Fruit fly (Drosophila melanogaster) whole organism, pupa: ENCODE measurements around the gene Miro.

Source experiments
- CG10348 ChIP-seq: fragments of 200-800 bp; sonication (Bioruptor generic); IDR thresholded peaks from 2 replicates; pipeline ENCODE4 v1.3.6; 2022; ENCODE audit warnings: missing biosample characterization, missing genetic modification characterization
- CG12605 ChIP-seq: fragments of 200-800 bp; sonication (Bioruptor generic); IDR thresholded peaks from 2 replicates; pipeline ENCODE4 v1.3.6; 2022; ENCODE audit warnings: missing biosample characterization, missing genetic modification characterization
- CG13204 ChIP-seq: fragments of 200-800 bp; sonication (Bioruptor generic); optimal IDR thresholded peaks from 2 replicates; lab custom pipeline; 2018; ENCODE audit warnings: missing biosample characterization, mild to moderate bottlenecking, missing genetic modification characterization, moderate library complexity
- CG14655 ChIP-seq: fragments of 200-800 bp; sonication (Bioruptor generic); optimal IDR thresholded peaks from 3 replicates; lab custom pipeline; 2017; ENCODE audit warnings: mild to moderate bottlenecking, missing biosample characterization, missing genetic modification reagents, missing genetic modification characterization
- CG15710 ChIP-seq: fragments of 200-800 bp; sonication (Bioruptor generic); optimal IDR thresholded peaks from 2 replicates; lab custom pipeline; 2018; ENCODE audit warnings: missing biosample characterization, mild to moderate bottlenecking, missing genetic modification characterization, moderate library complexity
- CG17806 ChIP-seq: fragments of 200-800 bp; sonication (Bioruptor generic); optimal IDR thresholded peaks from 2 replicates; lab custom pipeline; 2018; ENCODE audit warnings: missing biosample characterization, mild to moderate bottlenecking, missing genetic modification characterization, moderate library complexity
- CG32121 ChIP-seq: fragments of 200-800 bp; sonication (Bioruptor generic); IDR thresholded peaks from 2 replicates; pipeline ENCODE4 v1.3.6; 2022; ENCODE audit warnings: missing biosample characterization, missing genetic modification characterization
- CG34367 ChIP-seq: fragments of 200-800 bp; sonication (Bioruptor generic); optimal IDR thresholded peaks from 2 replicates; lab custom pipeline; 2018; ENCODE audit warnings: missing biosample characterization, mild to moderate bottlenecking, missing genetic modification characterization
- CG4496 ChIP-seq: fragments of 200-800 bp; sonication (Bioruptor generic); IDR thresholded peaks from 3 replicates; pipeline ENCODE4 v1.3.6; 2022; ENCODE audit warnings: missing biosample characterization, missing genetic modification characterization
- CG8159 ChIP-seq: fragments of 200-800 bp; sonication (Bioruptor generic); optimal IDR thresholded peaks from 3 replicates; lab custom pipeline; 2018; ENCODE audit warnings: missing biosample characterization, mild to moderate bottlenecking, missing genetic modification characterization, moderate library complexity
- CG8301 ChIP-seq: fragments of 200-800 bp; sonication (Bioruptor generic); optimal IDR thresholded peaks from 2 replicates; lab custom pipeline; 2018; ENCODE audit warnings: missing biosample characterization, mild to moderate bottlenecking, missing genetic modification characterization
- CG9948 ChIP-seq: fragments of 200-800 bp; sonication (Bioruptor generic); optimal IDR thresholded peaks from 2 replicates; lab custom pipeline; 2018; ENCODE audit warnings: missing biosample characterization, mild to moderate bottlenecking, missing genetic modification characterization, moderate library complexity
- D1 ChIP-seq: fragments of 200-800 bp; sonication (Bioruptor generic); optimal IDR thresholded peaks from 2 replicates; lab custom pipeline; 2018; ENCODE audit warnings: missing biosample characterization, mild to moderate bottlenecking, missing genetic modification characterization, moderate library complexity
- EcR ChIP-seq: fragments of 200-800 bp; sonication (Bioruptor generic); optimal IDR thresholded peaks from 3 replicates; lab custom pipeline; 2019; ENCODE audit warnings: missing biosample characterization, missing genetic modification characterization, mild to moderate bottlenecking, moderate library complexity, missing genetic modification reagents
- Ets98B ChIP-seq: fragments of 200-800 bp; sonication (Bioruptor generic); IDR thresholded peaks from 2 replicates; pipeline ENCODE4 v1.3.6; 2022; ENCODE audit warnings: missing biosample characterization, missing genetic modification characterization
- Pif1A ChIP-seq: fragments of 200-800 bp; sonication (Bioruptor generic); optimal IDR thresholded peaks from 3 replicates; lab custom pipeline; 2016; ENCODE audit warnings: missing biosample characterization, missing genetic modification characterization
- Pif1B ChIP-seq: fragments of 200-800 bp; sonication (Bioruptor generic); optimal IDR thresholded peaks from 3 replicates; lab custom pipeline; 2016; ENCODE audit warnings: missing biosample characterization, missing genetic modification characterization
- Snoo ChIP-seq: fragments of 200-800 bp; sonication (Bioruptor generic); optimal IDR thresholded peaks from 3 replicates; lab custom pipeline; 2017; ENCODE audit warnings: missing biosample characterization, mild to moderate bottlenecking, missing genetic modification characterization, inconsistent platforms
- fd96Ca ChIP-seq: fragments of 200-800 bp; sonication (Bioruptor generic); IDR thresholded peaks from 3 replicates; pipeline ENCODE4 v1.3.6; 2022; ENCODE audit warnings: missing biosample characterization, missing genetic modification characterization
- gl ChIP-seq: fragments of 200-800 bp; sonication (Bioruptor generic); optimal IDR thresholded peaks from 2 replicates; lab custom pipeline; 2018; ENCODE audit warnings: missing biosample characterization, mild to moderate bottlenecking, missing genetic modification characterization
- rn ChIP-seq: fragments of 200-800 bp; sonication (Bioruptor generic); IDR thresholded peaks from 2 replicates; pipeline ENCODE4 v1.3.6; 2022; ENCODE audit warnings: missing biosample characterization, missing genetic modification characterization

The Miro gene

dm6 chr3R:24027222-24027621 lies 11.4 kb downstream of the Miro start:
- no peak for TF ChIP-seq CG4496 (GFP tag; lab: Robert Waterston, UW)
- TF ChIP-seq rn, result no peak
- TF ChIP-seq EcR (GFP tag; lab: Kevin White, UChicago), result no peak
- TF ChIP-seq Snoo, result no peak
- TF ChIP-seq CG14655 (GFP tag; lab: Kevin White, UChicago), result no peak
- no peak for TF ChIP-seq CG15710 (tag; lab: Kevin White, UChicago)
- TF ChIP-seq CG9948, result no peak
- TF ChIP-seq CG8159 (tag; lab: Kevin White, UChicago), result no peak
- no peak for TF ChIP-seq CG13204 (GFP tag; lab: Kevin White, UChicago)
- no peak for TF ChIP-seq Ets98B (GFP tag; lab: Robert Waterston, UW)
- TF ChIP-seq, all 21 proteins: peak for 0

DNA sequence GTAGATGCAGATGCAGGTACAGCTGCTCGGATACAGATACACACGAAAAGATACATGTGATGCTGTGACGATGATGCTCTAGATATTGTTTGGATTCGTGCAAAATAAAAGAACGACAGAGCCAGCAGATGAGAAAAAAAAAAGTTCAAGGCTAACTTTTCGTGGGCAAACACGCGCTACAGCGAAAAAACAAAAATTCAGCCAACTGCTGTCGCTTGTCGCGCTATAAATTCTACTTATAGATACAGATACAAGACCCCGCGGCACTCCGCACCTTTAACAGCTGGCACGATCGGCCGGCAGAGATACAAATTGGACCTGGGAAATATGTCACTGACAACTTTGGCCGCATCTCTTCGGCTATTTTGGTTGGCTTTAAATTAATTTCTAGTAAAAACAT lies 12.1 kb downstream of the Miro start:
- TF ChIP-seq fd96Ca (GFP tag; lab: Robert Waterston, UW), result 0 out of 3 replicates have a peak, but pooled peaks have one; percentile 14
- no peak for TF ChIP-seq CG34367 (tag; lab: Kevin White, UChicago)
- TF ChIP-seq CG32121 (GFP tag; lab: Robert Waterston, UW), result peak; percentile 54

DNA sequence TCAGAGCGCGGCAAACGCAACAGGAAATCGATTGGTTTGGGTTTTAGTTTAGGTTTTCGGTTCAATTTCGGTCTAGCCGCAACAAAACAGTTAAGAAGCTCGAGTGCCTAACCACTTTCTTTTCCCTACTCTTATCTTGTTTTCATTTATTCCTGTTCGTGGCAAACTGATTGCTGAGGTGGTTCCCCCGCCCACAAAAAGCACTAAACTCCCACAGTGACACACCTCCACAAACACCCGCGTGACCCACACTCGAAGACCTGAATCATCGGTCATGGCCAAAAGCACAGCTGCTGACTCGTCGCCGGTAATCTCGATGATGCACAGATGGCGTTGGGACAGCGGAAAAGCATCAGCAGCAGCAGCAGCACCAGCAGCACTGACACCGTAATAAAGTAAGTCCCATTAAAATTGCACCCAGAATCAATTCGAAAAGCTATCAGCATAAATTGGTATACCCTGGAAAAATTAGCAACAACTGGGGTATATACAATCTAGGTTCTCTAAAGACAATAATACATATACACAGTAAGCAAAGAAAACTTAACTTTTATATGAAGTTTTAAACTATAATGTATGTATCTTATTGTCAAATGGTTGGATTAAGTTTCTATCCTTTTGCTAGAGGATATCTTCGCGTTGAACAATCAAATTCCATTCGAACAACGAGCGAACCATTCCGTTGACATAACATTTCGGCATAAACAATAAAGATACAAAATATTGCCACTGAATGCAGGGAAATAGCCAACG lies 12.8 kb downstream of the Miro start:
- TF ChIP-seq fd96Ca (GFP tag; lab: Robert Waterston, UW) (no peak), CG9948 (peak; percentile 4), CG8301 (peak; percentile 26), CG4496 (GFP tag; lab: Robert Waterston, UW) (0 out of 3 replicates have a peak, but pooled peaks have one; percentile 22), CG14655 (GFP tag; lab: Kevin White, UChicago) (peak; percentile 39), Pif1A (GFP tag; lab: Kevin White, UChicago) (peak; percentile 37), CG10348 (GFP tag; lab: Robert Waterston, UW) (no peak)

- TF ChIP-seq Snoo (no peak), CG13204 (GFP tag; lab: Kevin White, UChicago) (peak; percentile 32), CG4496 (GFP tag; lab: Robert Waterston, UW) (no peak), EcR (GFP tag; lab: Kevin White, UChicago) (peak; percentile 62), CG17806 (tag; lab: Kevin White, UChicago) (no peak), CG8301 (no peak), Ets98B (GFP tag; lab: Robert Waterston, UW) (no peak), CG9948 (no peak)
- TF ChIP-seq, all 21 proteins: peak for 2
Measured at dm6 chr3R:24024688-24025087, 14.0 kb downstream of the Miro start.

DNA sequence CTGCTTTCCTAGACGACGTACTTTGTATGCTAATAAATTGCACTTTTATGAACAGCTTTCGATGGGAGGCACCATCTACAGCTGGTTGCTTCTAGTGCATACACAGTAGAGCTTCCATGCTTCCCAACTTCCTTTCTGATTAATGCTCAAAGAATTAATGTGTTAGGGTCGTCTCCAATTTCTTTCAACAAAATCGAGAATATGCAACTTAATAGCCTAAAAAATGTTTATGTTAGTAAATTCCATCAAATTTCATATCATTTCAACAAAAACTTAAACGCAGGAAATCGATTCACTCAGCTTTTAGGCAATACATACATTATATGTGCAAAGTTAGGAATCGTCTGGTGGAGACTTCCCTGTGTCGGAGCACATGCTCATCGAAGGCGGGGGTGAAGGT lies 14.5 kb downstream of the Miro start:
- TF ChIP-seq CG8301, result peak; percentile 79
- peak; percentile 43 for TF ChIP-seq CG34367 (tag; lab: Kevin White, UChicago)
- TF ChIP-seq fd96Ca (GFP tag; lab: Robert Waterston, UW), result 0 out of 3 replicates have a peak, but pooled peaks have one; percentile 28
- no peak for TF ChIP-seq Snoo
- TF ChIP-seq Pif1A (GFP tag; lab: Kevin White, UChicago), result peak; percentile 66
- TF ChIP-seq EcR (GFP tag; lab: Kevin White, UChicago), result no peak
- TF ChIP-seq CG8159 (tag; lab: Kevin White, UChicago), result peak; percentile 67
- TF ChIP-seq gl (tag; lab: Kevin White, UChicago), result no peak
- no peak for TF ChIP-seq rn
- TF ChIP-seq CG9948, result peak; percentile 69
- TF ChIP-seq CG10348 (GFP tag; lab: Robert Waterston, UW), result peak; percentile 9; the same call in 1 of the 2 replicates
- TF ChIP-seq CG13204 (GFP tag; lab: Kevin White, UChicago), result no peak
- peak; percentile 61 for TF ChIP-seq CG15710 (tag; lab: Kevin White, UChicago)
- TF ChIP-seq CG32121 (GFP tag; lab: Robert Waterston, UW), result 0 out of 2 replicates have a peak, but pooled peaks have one; percentile 27
- TF ChIP-seq CG12605 (GFP tag; lab: Robert Waterston, UW), result peak; percentile 27; the same call in 1 of the 2 replicates
- TF ChIP-seq CG14655 (GFP tag; lab: Kevin White, UChicago), result peak; percentile 86
- TF ChIP-seq CG17806 (tag; lab: Kevin White, UChicago), result peak; percentile 51
- TF ChIP-seq Pif1B (GFP tag; lab: Kevin White, UChicago), result no peak
- TF ChIP-seq Ets98B (GFP tag; lab: Robert Waterston, UW), result no peak
- no peak for TF ChIP-seq D1 (tag; lab: Kevin White, UChicago)
- no peak for TF ChIP-seq CG4496 (GFP tag; lab: Robert Waterston, UW)

DNA sequence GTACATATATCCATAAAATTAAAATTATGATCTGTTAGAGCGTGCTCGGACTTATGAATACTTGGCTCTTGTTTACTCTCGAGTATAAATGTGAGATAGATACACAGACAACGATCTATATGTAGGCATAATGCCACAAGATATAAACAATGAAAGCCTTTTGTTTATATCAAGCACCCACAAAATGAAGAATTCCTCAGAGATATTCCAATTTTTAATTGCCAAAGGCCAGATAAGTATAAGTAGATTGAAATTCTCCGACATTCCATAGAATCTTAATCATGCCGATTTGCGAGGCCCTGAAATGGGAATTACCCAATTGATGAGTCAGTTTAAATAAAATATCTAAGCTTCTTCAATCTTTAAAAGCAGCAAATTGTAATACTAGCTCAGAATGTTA lies 16.8 kb downstream of the Miro start:
- TF ChIP-seq EcR (GFP tag; lab: Kevin White, UChicago) (no peak), CG9948 (no peak), CG17806 (tag; lab: Kevin White, UChicago) (no peak), CG15710 (tag; lab: Kevin White, UChicago) (no peak), CG8301 (no peak), CG13204 (GFP tag; lab: Kevin White, UChicago) (no peak), CG8159 (tag; lab: Kevin White, UChicago) (no peak), gl (tag; lab: Kevin White, UChicago) (no peak), Snoo (no peak)
